Fruit fly (Drosophila melanogaster) Kc167 (cell line): ENCODE data around the gene CG31792.

Source experiments
- Sin3A ChIP-seq: fragments of >200 bp; optimal IDR thresholded peaks from 2 replicates; lab custom pipeline; 2018; ENCODE audit warnings: missing external identifiers
- h ChIP-seq: fragments of >200 bp; optimal IDR thresholded peaks from 3 replicates; lab custom pipeline; 2018; ENCODE audit warnings: missing external identifiers
- insv ChIP-seq: fragments of >200 bp; optimal IDR thresholded peaks from 3 replicates; lab custom pipeline; 2018; ENCODE audit warnings: missing external identifiers
- psq ChIP-seq: fragments of >200 bp; optimal IDR thresholded peaks from 2 replicates; lab custom pipeline; 2017; ENCODE audit warnings: missing external identifiers
- ttk ChIP-seq: sonication (Bioruptor generic); optimal IDR thresholded peaks from 2 replicates; lab custom pipeline; 2017; ENCODE audit warnings: missing external identifiers

dm6 chr2L:18990133-18990532 is 7.1 kb upstream of the CG31792 start, which contains the start of gene CG15170:
- no peak for TF ChIP-seq h (lab: Kevin White, UChicago)
- no peak for TF ChIP-seq psq (lab: Kevin White, UChicago)
- no peak for TF ChIP-seq Sin3A (lab: Kevin White, UChicago)
- no peak for TF ChIP-seq ttk (lab: Kevin White, UChicago)
- no peak for TF ChIP-seq insv (lab: Kevin White, UChicago)
